Worm (Caenorhabditis elegans): ENCODE data around the gene itsn-1.

Gene itsn-1

ce11 chrIV:17111813-17112212, 7.7 kb upstream of the itsn-1 start, which contains the start of gene Y116A8C.33:
TSS of gene Y116A8C.33 (plus strand) at chrIV:17112113.
- TF ChIP-seq M03D4.4 (tag; optimal IDR thresholded peaks at IDR 0.05) (no peak), ceh-83 (GFP tag; optimal IDR thresholded peaks at IDR 0.05) (no peak), tbx-8 (GFP tag; optimal IDR thresholded peaks at IDR 0.05) (no peak), unc-62 (GFP tag; optimal IDR thresholded peaks at IDR 0.05) (no peak), bed-3 (GFP tag; optimal IDR thresholded peaks at IDR 0.05) (no peak), lin-32 (GFP tag; optimal IDR thresholded peaks at IDR 0.05) (no peak), ztf-11 (tag; optimal IDR thresholded peaks at IDR 0.05) (no peak), blmp-1 (tag; optimal IDR thresholded peaks at IDR 0.05) (no peak), nhr-28 (tag; optimal IDR thresholded peaks at IDR 0.05) (no peak), ham-2 (GFP tag; optimal IDR thresholded peaks at IDR 0.05) (no peak), elt-1 (tag; optimal IDR thresholded peaks at IDR 0.05; ENCODE audit: borderline replicate concordance, insufficient read depth) (no peak), sptf-1 (tag; optimal IDR thresholded peaks at IDR 0.05) (no peak), mls-2 (tag; optimal IDR thresholded peaks at IDR 0.05) (no peak), snpc-4 (tag; optimal IDR thresholded peaks at IDR 0.05) (no peak), nhr-237 (tag; optimal IDR thresholded peaks at IDR 0.05) (no peak), nhr-12 (tag; optimal IDR thresholded peaks at IDR 0.05) (no peak), ceh-43 (GFP tag; optimal IDR thresholded peaks at IDR 0.05) (no peak), sem-2 (GFP tag; optimal IDR thresholded peaks at IDR 0.05) (no peak)

- no peak for TF ChIP-seq sem-2 (GFP tag; optimal IDR thresholded peaks at IDR 0.05)
- no peak for TF ChIP-seq elt-3 (tag; optimal IDR thresholded peaks at IDR 0.05)
- no peak for TF ChIP-seq mab-5 (tag; optimal IDR thresholded peaks at IDR 0.05)
- TF ChIP-seq lin-32 (GFP tag; optimal IDR thresholded peaks at IDR 0.05): no peak
- TF ChIP-seq nhr-12 (tag; optimal IDR thresholded peaks at IDR 0.05): no peak
- TF ChIP-seq mep-1 (tag; optimal IDR thresholded peaks at IDR 0.05): no peak
- TF ChIP-seq nhr-28 (tag; optimal IDR thresholded peaks at IDR 0.05): no peak
- no peak for TF ChIP-seq nhr-2 (tag; optimal IDR thresholded peaks at IDR 0.05)
- no peak for TF ChIP-seq unc-62 (GFP tag; optimal IDR thresholded peaks at IDR 0.05)
- no peak for TF ChIP-seq unc-39 (tag; optimal IDR thresholded peaks at IDR 0.05)
- no peak for TF ChIP-seq ceh-39 (tag; optimal IDR thresholded peaks at IDR 0.05)
- no peak for TF ChIP-seq ztf-11 (tag; optimal IDR thresholded peaks at IDR 0.05)
- TF ChIP-seq zip-8 (tag; optimal IDR thresholded peaks at IDR 0.05): no peak
Observed at ce11 chrIV:17116345-17116744, 3.1 kb upstream of the itsn-1 start, which contains the start of gene cyn-13. TSS of gene cyn-13 (minus strand) at chrIV:17116657.

ce11 chrIV:17116821-17117220, 2.7 kb upstream of the itsn-1 start:
- TF ChIP-seq lsy-2 (tag; optimal IDR thresholded peaks at IDR 0.05): no peak
- no peak for TF ChIP-seq pha-4 (tag; optimal IDR thresholded peaks at IDR 0.05)
- TF ChIP-seq nhr-76 (tag; optimal IDR thresholded peaks at IDR 0.05): no peak
- TF ChIP-seq bed-3 (GFP tag; optimal IDR thresholded peaks at IDR 0.05): no peak
- TF ChIP-seq zip-8 (tag; optimal IDR thresholded peaks at IDR 0.05): no peak
- no peak for TF ChIP-seq sptf-1 (tag; optimal IDR thresholded peaks at IDR 0.05)
- no peak for TF ChIP-seq mab-5 (tag; optimal IDR thresholded peaks at IDR 0.05)
- no peak for TF ChIP-seq lin-13 (tag; optimal IDR thresholded peaks at IDR 0.05)

ce11 chrIV:17118585-17118984, 897 bp upstream of the itsn-1 start, which contains the start of gene uaf-2:
TSS of gene uaf-2 (minus strand) at chrIV:17118767.
- TF ChIP-seq unc-39 (tag; optimal IDR thresholded peaks at IDR 0.05) (no peak), mls-2 (tag; optimal IDR thresholded peaks at IDR 0.05) (no peak), mep-1 (tag; optimal IDR thresholded peaks at IDR 0.05) (peak; percentile 48), ceh-39 (tag; optimal IDR thresholded peaks at IDR 0.05) (peak; percentile 33), ztf-11 (tag; optimal IDR thresholded peaks at IDR 0.05) (no peak)

ce11 chrIV:17121058-17121773, 1.7 kb downstream of the itsn-1 start:
- no peak for TF ChIP-seq sptf-1 (tag; optimal IDR thresholded peaks at IDR 0.05)
- TF ChIP-seq ces-1 (GFP tag; optimal IDR thresholded peaks at IDR 0.05): peak; percentile 33

ce11 chrIV:17125967-17126366, 6.5 kb downstream of the itsn-1 start:
- TF ChIP-seq lin-13 (tag; optimal IDR thresholded peaks at IDR 0.05) (no peak), ceh-39 (tag; optimal IDR thresholded peaks at IDR 0.05) (no peak), elt-3 (tag; optimal IDR thresholded peaks at IDR 0.05) (no peak)
